Worm (Caenorhabditis elegans) whole organism, midembryonic: ENCODE measurements around the gene fbxa-224.

Experiments
- flt-1 ChIP-seq: fragments of 200-800 bp; sonication (Bioruptor generic); IDR thresholded peaks from 2 replicates; pipeline ENCODE4 v1.3.6; 2022; ENCODE audit warnings: missing genetic modification characterization, missing compliant biosample characterization
- klf-2 ChIP-seq: fragments of 200-800 bp; sonication (Bioruptor generic); conservative IDR thresholded peaks from 2 replicates; pipeline ENCODE4 v1.3.6; 2022; ENCODE audit warnings: missing genetic modification reagents, missing genetic modification characterization, missing compliant biosample characterization
- med-1 ChIP-seq: sonication (generic microtip); optimal IDR thresholded peaks from 2 replicates; lab custom pipeline; 2017; ENCODE audit warnings: missing genetic modification characterization, mild to moderate bottlenecking, missing compliant biosample characterization, antibody characterized with exemption, missing genetic modification reagents; ENCODE audit not compliant: insufficient read depth
- ztf-29 ChIP-seq: fragments of 200-800 bp; sonication (Bioruptor generic); IDR thresholded peaks from 2 replicates; pipeline ENCODE4 v1.3.6; 2022; ENCODE audit warnings: missing genetic modification reagents, missing genetic modification characterization, missing compliant biosample characterization

DNA sequence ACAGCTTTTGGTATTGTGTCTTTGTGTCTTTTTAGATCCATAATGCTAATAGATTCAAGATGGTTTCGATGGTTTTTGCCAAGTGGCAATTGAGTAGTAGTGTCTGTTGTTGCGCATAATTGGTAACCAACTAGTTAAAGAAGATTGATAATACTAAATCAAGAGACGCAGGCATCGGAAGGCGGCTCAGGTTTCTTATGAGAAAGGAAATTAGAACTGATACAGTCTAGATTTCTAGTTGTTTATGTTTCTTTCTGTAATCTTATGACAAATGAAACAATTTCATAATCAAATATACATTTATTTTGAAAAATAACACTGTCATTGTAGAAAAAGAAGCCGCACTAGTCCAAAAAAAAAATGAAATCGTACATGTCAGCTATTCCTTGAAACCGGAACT lies 5.9 kb upstream of the fbxa-224 start, which contains the start of gene ZK1290.10:
- TF ChIP-seq flt-1 (GFP tag; lab: Robert Waterston, UW) (no peak), ztf-29 (GFP tag; lab: Robert Waterston, UW) (no peak), klf-2 (no peak), med-1 (GFP tag; lab: Kevin White, UChicago) (no peak)
